Fruit fly (Drosophila melanogaster) whole organism, embryonic: ENCODE data around the gene RpS20.

Experiments used
- Adf1 ChIP-seq: fragments of 200-800 bp; sonication (Bioruptor generic); IDR thresholded peaks from 2 replicates; pipeline ENCODE4 v1.3.6; 2022; ENCODE audit warnings: missing biosample characterization, missing genetic modification characterization
- Blimp-1 ChIP-seq: fragments of 200-800 bp; sonication (Bioruptor generic); optimal IDR thresholded peaks from 3 replicates; lab custom pipeline; 2018; ENCODE audit warnings: missing biosample characterization, missing genetic modification characterization, mild to moderate bottlenecking, moderate library complexity, missing genetic modification reagents
- Bteb2 ChIP-seq: fragments of 200-800 bp; sonication (Bioruptor generic); optimal IDR thresholded peaks from 2 replicates; lab custom pipeline; 2016; ENCODE audit warnings: missing biosample characterization, missing genetic modification characterization
- CG11456 ChIP-seq: fragments of 200-800 bp; sonication (Bioruptor generic); IDR thresholded peaks from 3 replicates; pipeline ENCODE4 v1.3.6; 2022; ENCODE audit warnings: missing biosample characterization, missing genetic modification characterization
- CG12104 ChIP-seq: fragments of 200-800 bp; sonication (Bioruptor generic); optimal IDR thresholded peaks from 3 replicates; lab custom pipeline; 2016; ENCODE audit warnings: missing biosample characterization, missing genetic modification characterization
- CG18599 ChIP-seq: fragments of 200-800 bp; sonication (Bioruptor generic); optimal IDR thresholded peaks from 3 replicates; lab custom pipeline; 2017; ENCODE audit warnings: missing biosample characterization, missing genetic modification characterization, mild to moderate bottlenecking, moderate library complexity, missing genetic modification reagents
- CG2116 ChIP-seq: fragments of 200-800 bp; sonication (Bioruptor generic); optimal IDR thresholded peaks from 3 replicates; lab custom pipeline; 2018; ENCODE audit warnings: missing biosample characterization, mild to moderate bottlenecking, missing genetic modification characterization
- CG43689 ChIP-seq: fragments of 200-800 bp; sonication (Bioruptor generic); IDR thresholded peaks from 2 replicates; pipeline ENCODE4 v1.3.6; 2022; ENCODE audit warnings: missing biosample characterization, missing genetic modification characterization
- CG4424 ChIP-seq: fragments of 200-800 bp; sonication (Bioruptor generic); optimal IDR thresholded peaks from 3 replicates; lab custom pipeline; 2016; ENCODE audit warnings: missing biosample characterization, missing genetic modification characterization
- CG4617 ChIP-seq: fragments of 200-800 bp; sonication (Bioruptor generic); optimal IDR thresholded peaks from 3 replicates; lab custom pipeline; 2016; ENCODE audit warnings: missing biosample characterization, missing genetic modification characterization, borderline replicate concordance
- CG5245 ChIP-seq: fragments of 200-800 bp; sonication (Bioruptor generic); optimal IDR thresholded peaks from 3 replicates; lab custom pipeline; 2016; ENCODE audit warnings: missing biosample characterization, missing genetic modification characterization
- CG7928 ChIP-seq: fragments of 200-800 bp; sonication (Bioruptor generic); optimal IDR thresholded peaks from 2 replicates; lab custom pipeline; 2017; ENCODE audit warnings: missing biosample characterization, mild to moderate bottlenecking, missing genetic modification characterization
- CG9797 ChIP-seq: fragments of 200-800 bp; sonication (Bioruptor generic); optimal IDR thresholded peaks from 3 replicates; lab custom pipeline; 2018; ENCODE audit warnings: missing biosample characterization, mild to moderate bottlenecking, missing genetic modification characterization
- CG9817 ChIP-seq: fragments of 200-800 bp; sonication (Bioruptor generic); optimal IDR thresholded peaks from 2 replicates; lab custom pipeline; 2018; ENCODE audit warnings: missing biosample characterization, mild to moderate bottlenecking, missing genetic modification characterization, moderate library complexity
- CG9876 ChIP-seq: fragments of 200-800 bp; sonication (Bioruptor generic); optimal IDR thresholded peaks from 2 replicates; lab custom pipeline; 2016; ENCODE audit warnings: missing biosample characterization, missing genetic modification characterization
- Camta ChIP-seq: fragments of 200-800 bp; sonication (Bioruptor generic); optimal IDR thresholded peaks from 2 replicates; lab custom pipeline; 2016; ENCODE audit warnings: missing biosample characterization, missing genetic modification characterization
- D19A ChIP-seq: fragments of 200-800 bp; optimal IDR thresholded peaks from 3 replicates; lab custom pipeline; 2019; ENCODE audit warnings: missing biosample characterization, mild to moderate bottlenecking, missing genetic modification characterization, moderate library complexity
- Dref ChIP-seq: fragments of 200-800 bp; sonication (Bioruptor generic); IDR thresholded peaks from 2 replicates; pipeline ENCODE4 v1.3.6; 2022; ENCODE audit warnings: missing biosample characterization, missing genetic modification characterization
- Ets97D ChIP-seq: fragments of 200-800 bp; sonication (Bioruptor generic); optimal IDR thresholded peaks from 3 replicates; lab custom pipeline; 2016; ENCODE audit warnings: missing biosample characterization, missing genetic modification characterization
- Hr51 ChIP-seq, 2 experiments: fragments of 200-800 bp; sonication (Bioruptor generic); optimal IDR thresholded peaks; 2 replicates in 1 of 2; 3 replicates in 1 of 2; lab custom pipeline; 2016 to 2018; ENCODE audit warnings: missing biosample characterization in 2 of 2, missing genetic modification characterization in 2 of 2, mild to moderate bottlenecking in 1 of 2, moderate library complexity in 1 of 2
- Hsf ChIP-seq: fragments of 200-800 bp; sonication (Bioruptor generic); optimal IDR thresholded peaks from 3 replicates; lab custom pipeline; 2016; ENCODE audit warnings: missing biosample characterization, missing genetic modification characterization
- Myb ChIP-seq: fragments of 200-800 bp; sonication (Bioruptor generic); optimal IDR thresholded peaks from 2 replicates; lab custom pipeline; 2016; ENCODE audit warnings: missing biosample characterization, missing genetic modification characterization
- NFAT ChIP-seq: fragments of 200-800 bp; sonication (Bioruptor generic); IDR thresholded peaks from 2 replicates; pipeline ENCODE4 v1.3.6; 2022; ENCODE audit warnings: missing biosample characterization, missing genetic modification characterization
- Nf-YB ChIP-seq: fragments of 200-800 bp; sonication (Bioruptor generic); optimal IDR thresholded peaks from 3 replicates; lab custom pipeline; 2019; ENCODE audit warnings: missing biosample characterization, mild to moderate bottlenecking, missing genetic modification characterization, moderate library complexity
- Oli ChIP-seq: fragments of 200-800 bp; sonication (Bioruptor generic); optimal IDR thresholded peaks from 2 replicates; lab custom pipeline; 2018; ENCODE audit warnings: missing biosample characterization, mild to moderate bottlenecking, missing genetic modification characterization, moderate library complexity
- Optix ChIP-seq: fragments of 200-800 bp; sonication (Bioruptor generic); IDR thresholded peaks from 3 replicates; pipeline ENCODE4 v1.3.6; 2022; ENCODE audit warnings: missing biosample characterization, missing genetic modification characterization
- PHDP ChIP-seq: fragments of 200-800 bp; sonication (Bioruptor generic); optimal IDR thresholded peaks from 3 replicates; lab custom pipeline; 2018; ENCODE audit warnings: missing biosample characterization, mild to moderate bottlenecking, missing genetic modification characterization, moderate library complexity
- Pdp1 ChIP-seq, 2 experiments: fragments of 200-800 bp; sonication (Bioruptor generic); optimal IDR thresholded peaks; 3 replicates each; lab custom pipeline; 2016; ENCODE audit warnings: missing biosample characterization in 2 of 2, missing genetic modification characterization in 2 of 2, mild to moderate bottlenecking in 1 of 2, moderate library complexity in 1 of 2
- Sin3A ChIP-seq: fragments of >200 bp; optimal IDR thresholded peaks from 2 replicates; lab custom pipeline; 2018
- aop ChIP-seq: fragments of 200-800 bp; sonication (Bioruptor generic); IDR thresholded peaks from 2 replicates; pipeline ENCODE4 v1.3.6; 2022; ENCODE audit warnings: missing biosample characterization, missing genetic modification characterization
- az2 ChIP-seq: fragments of 200-800 bp; sonication (Bioruptor generic); optimal IDR thresholded peaks from 3 replicates; lab custom pipeline; 2016; ENCODE audit warnings: missing biosample characterization, missing genetic modification characterization
- bbx ChIP-seq: fragments of 200-800 bp; sonication (Bioruptor generic); IDR thresholded peaks from 2 replicates; pipeline ENCODE4 v1.3.6; 2022; ENCODE audit warnings: missing biosample characterization, missing genetic modification characterization; ENCODE audit not compliant: partially characterized antibody
- caup ChIP-seq: fragments of 200-800 bp; sonication (Bioruptor generic); optimal IDR thresholded peaks from 3 replicates; lab custom pipeline; 2017; ENCODE audit warnings: missing biosample characterization, mild to moderate bottlenecking, missing genetic modification characterization, moderate library complexity; ENCODE audit not compliant: severe bottlenecking
- chn ChIP-seq: fragments of 200-800 bp; sonication (Bioruptor generic); optimal IDR thresholded peaks from 2 replicates; lab custom pipeline; 2016; ENCODE audit warnings: missing biosample characterization, missing genetic modification characterization
- crp ChIP-seq, 2 experiments: fragments of 200-800 bp; sonication (Bioruptor generic); optimal IDR thresholded peaks; 2 replicates in 1 of 2; 3 replicates in 1 of 2; lab custom pipeline; 2017; ENCODE audit warnings: missing biosample characterization in 2 of 2, missing genetic modification characterization in 2 of 2, mild to moderate bottlenecking in 1 of 2, moderate library complexity in 1 of 2
- fd96Cb ChIP-seq: fragments of 200-800 bp; sonication (Bioruptor generic); optimal IDR thresholded peaks from 2 replicates; lab custom pipeline; 2018; ENCODE audit warnings: missing biosample characterization, mild to moderate bottlenecking, missing genetic modification characterization, moderate library complexity
- fu2 ChIP-seq: fragments of 200-800 bp; sonication (Bioruptor generic); optimal IDR thresholded peaks from 2 replicates; lab custom pipeline; 2016; ENCODE audit warnings: missing biosample characterization, missing genetic modification characterization
- grau ChIP-seq: fragments of 200-800 bp; optimal IDR thresholded peaks from 3 replicates; lab custom pipeline; 2019; ENCODE audit warnings: missing biosample characterization, mild to moderate bottlenecking, missing genetic modification characterization, moderate library complexity
- gt ChIP-seq: fragments of 200-800 bp; sonication (Bioruptor generic); IDR thresholded peaks from 2 replicates; pipeline ENCODE4 v1.3.6; 2022; ENCODE audit warnings: missing biosample characterization, missing genetic modification characterization
- her ChIP-seq: fragments of 200-800 bp; sonication (Bioruptor generic); optimal IDR thresholded peaks from 2 replicates; lab custom pipeline; 2016; ENCODE audit warnings: missing biosample characterization, missing genetic modification characterization
- inv ChIP-seq: fragments of 200-800 bp; sonication (Bioruptor generic); IDR thresholded peaks from 2 replicates; pipeline ENCODE4 v1.3.6; 2022; ENCODE audit warnings: missing biosample characterization, missing genetic modification characterization; ENCODE audit not compliant: partially characterized antibody
- lmd ChIP-seq: fragments of 200-800 bp; sonication (Bioruptor generic); IDR thresholded peaks from 2 replicates; pipeline ENCODE4 v1.3.6; 2022; ENCODE audit warnings: missing biosample characterization, missing genetic modification characterization
- p53 ChIP-seq: fragments of 200-800 bp; sonication (Bioruptor generic); optimal IDR thresholded peaks from 2 replicates; lab custom pipeline; 2016; ENCODE audit warnings: missing biosample characterization, missing genetic modification characterization
- sc ChIP-seq, 3 experiments: fragments of >200 bp in 2 of 3; fragments of 200-800 bp in 1 of 3; sonication (Bioruptor generic) in 1 of 3; optimal IDR thresholded peaks; 2 replicates in 2 of 3; 3 replicates in 1 of 3; lab custom pipeline; 2017; ENCODE audit warnings: mild to moderate bottlenecking in 1 of 3, missing biosample characterization in 1 of 3, missing genetic modification characterization in 1 of 3, missing genetic modification reagents in 1 of 3
- tio ChIP-seq: fragments of 200-800 bp; sonication (Bioruptor generic); optimal IDR thresholded peaks from 2 replicates; lab custom pipeline; 2017; ENCODE audit warnings: missing biosample characterization, missing genetic modification characterization, inconsistent platforms
- unc-4 ChIP-seq: fragments of 200-800 bp; sonication (Bioruptor generic); IDR thresholded peaks from 2 replicates; pipeline ENCODE4 v1.3.6; 2022; ENCODE audit warnings: missing biosample characterization, missing genetic modification characterization; ENCODE audit not compliant: partially characterized antibody
- vvl ChIP-seq: fragments of 200-800 bp; sonication (Bioruptor generic); IDR thresholded peaks from 2 replicates; pipeline ENCODE4 v1.3.6; 2022; ENCODE audit warnings: missing biosample characterization, missing genetic modification characterization
- wek ChIP-seq: fragments of 200-800 bp; sonication (Bioruptor generic); optimal IDR thresholded peaks from 3 replicates; lab custom pipeline; 2018; ENCODE audit warnings: missing biosample characterization, mild to moderate bottlenecking, missing genetic modification characterization, moderate library complexity
- yki ChIP-seq: fragments of >200 bp; optimal IDR thresholded peaks from 3 replicates; lab custom pipeline; 2018
- z ChIP-seq: fragments of 200-800 bp; sonication (Bioruptor generic); IDR thresholded peaks from 3 replicates; pipeline ENCODE4 v1.3.6; 2022; ENCODE audit warnings: missing biosample characterization, missing genetic modification characterization

Gene RpS20

dm6 chr3R:20834770-20835183 is 12.8 kb downstream of the RpS20 start (continued):
- peak; percentile 46 for TF ChIP-seq her (GFP tag; lab: Kevin White, UChicago)
- no peak for TF ChIP-seq Optix (GFP tag; lab: Robert Waterston, UW)
- TF ChIP-seq z (GFP tag; lab: Robert Waterston, UW): 0 out of 3 replicates have a peak, but pooled peaks have one; percentile 11
- TF ChIP-seq Sin3A (lab: Kevin White, UChicago): no peak
- no peak for TF ChIP-seq vvl
- TF ChIP-seq Bteb2 (GFP tag; lab: Kevin White, UChicago): peak; percentile 3
- no peak for TF ChIP-seq Adf1
- no peak for TF ChIP-seq sc (optimal IDR thresholded peaks at IDR 0.05; lab: Kevin White, UChicago)
- TF ChIP-seq sc (GFP tag; optimal IDR thresholded peaks at IDR 0.05; lab: Kevin White, UChicago): peak; percentile 35
- no peak for TF ChIP-seq Dref
- no peak for TF ChIP-seq CG9876 (GFP tag; lab: Kevin White, UChicago)
- TF ChIP-seq lmd (GFP tag; lab: Robert Waterston, UW): no peak
- peak; percentile 36 for TF ChIP-seq CG9817 (tag; lab: Kevin White, UChicago)
- TF ChIP-seq bbx (GFP tag; lab: Robert Waterston, UW): no peak
- no peak for TF ChIP-seq D19A
- no peak for TF ChIP-seq Nf-YB (GFP tag; lab: Kevin White, UChicago)
- peak; percentile 18 for TF ChIP-seq CG7928
- no peak for TF ChIP-seq CG43689
- no peak for TF ChIP-seq fu2 (GFP tag; lab: Kevin White, UChicago)
- TF ChIP-seq Camta: no peak
- no peak for TF ChIP-seq unc-4
- TF ChIP-seq az2: no peak
- peak; percentile 26 for TF ChIP-seq grau (tag; lab: Kevin White, UChicago)
- TF ChIP-seq CG4424 (GFP tag; lab: Kevin White, UChicago): peak; percentile 26
- TF ChIP-seq CG2116 (GFP tag; lab: Kevin White, UChicago): peak; percentile 17
- no peak for TF ChIP-seq CG9797 (GFP tag; lab: Kevin White, UChicago)
- TF ChIP-seq Ets97D (GFP tag; lab: Kevin White, UChicago): no peak
- peak; percentile 40 for TF ChIP-seq CG18599
- no peak for TF ChIP-seq gt (GFP tag; lab: Robert Waterston, UW)
- no peak for TF ChIP-seq crp (GFP tag; optimal IDR thresholded peaks at IDR 0.05; lab: Kevin White, UChicago)
- TF ChIP-seq Hsf (GFP tag; lab: Kevin White, UChicago): no peak
- TF ChIP-seq caup (GFP tag; lab: Kevin White, UChicago): peak; percentile 69
- no peak for TF ChIP-seq p53
- TF ChIP-seq Blimp-1 (GFP tag; lab: Kevin White, UChicago): peak; percentile 55
- TF ChIP-seq Pdp1 (GFP tag; optimal IDR thresholded peaks at IDR 0.05; lab: Kevin White, UChicago): peak; percentile 11 to 68
- no peak for TF ChIP-seq inv (GFP tag; lab: Robert Waterston, UW)
- peak; percentile 44 for TF ChIP-seq Oli (tag; lab: Kevin White, UChicago)
- peak; percentile 77 for TF ChIP-seq PHDP (tag; lab: Kevin White, UChicago)
- no peak for TF ChIP-seq chn (GFP tag; lab: Kevin White, UChicago)
- no peak for TF ChIP-seq yki (lab: Kevin White, UChicago)
- 0 out of 3 replicates have a peak, but pooled peaks have one; percentile 67 for TF ChIP-seq CG11456 (GFP tag; lab: Robert Waterston, UW)
- TF ChIP-seq Myb (GFP tag; lab: Kevin White, UChicago): no peak
- no peak for TF ChIP-seq fd96Cb
- peak; percentile 19 for TF ChIP-seq CG12104 (GFP tag; lab: Kevin White, UChicago)
- no peak for TF ChIP-seq CG5245 (GFP tag; lab: Kevin White, UChicago)
- no peak for TF ChIP-seq tio (GFP tag; lab: Kevin White, UChicago)
- TF ChIP-seq wek (GFP tag; lab: Kevin White, UChicago): peak; percentile 67
- no peak for TF ChIP-seq NFAT (GFP tag; lab: Robert Waterston, UW)
- TF ChIP-seq aop (GFP tag; lab: Robert Waterston, UW): no peak
- TF ChIP-seq CG4617 (GFP tag; lab: Kevin White, UChicago): no peak
- TF ChIP-seq Hr51 (GFP tag; optimal IDR thresholded peaks at IDR 0.05; lab: Kevin White, UChicago): no peak
